Fruit fly (Drosophila melanogaster) whole organism, embryonic: ENCODE results near the gene gish.
A peak's percentile ranks its signal among the peaks of the same experiment; 100 is the strongest.

Source experiments
- CG12219 ChIP-seq: fragments of 200-800 bp; sonication (Bioruptor generic); optimal IDR thresholded peaks from 3 replicates; lab custom pipeline; 2018; ENCODE audit warnings: missing biosample characterization, mild to moderate bottlenecking, missing genetic modification characterization
- CG12236 ChIP-seq: fragments of 200-800 bp; sonication (Bioruptor generic); optimal IDR thresholded peaks from 2 replicates; lab custom pipeline; 2016; ENCODE audit warnings: missing biosample characterization, missing genetic modification characterization
- CG12769 ChIP-seq: fragments of 200-800 bp; sonication (Bioruptor generic); optimal IDR thresholded peaks from 2 replicates; lab custom pipeline; 2019; ENCODE audit warnings: missing biosample characterization, mild to moderate bottlenecking, missing genetic modification characterization, moderate library complexity
- CG13296 ChIP-seq: fragments of 200-800 bp; sonication (Bioruptor generic); optimal IDR thresholded peaks from 3 replicates; lab custom pipeline; 2018; ENCODE audit warnings: missing biosample characterization, mild to moderate bottlenecking, missing genetic modification characterization
- CG17912 ChIP-seq: fragments of 200-800 bp; sonication (Bioruptor generic); optimal IDR thresholded peaks from 2 replicates; lab custom pipeline; 2018; ENCODE audit warnings: missing biosample characterization, mild to moderate bottlenecking, missing genetic modification characterization
- CG30431 ChIP-seq: fragments of 200-800 bp; sonication (Bioruptor generic); optimal IDR thresholded peaks from 2 replicates; lab custom pipeline; 2017; ENCODE audit warnings: missing biosample characterization, missing genetic modification characterization
- CG3726 ChIP-seq: fragments of 200-800 bp; sonication (Bioruptor generic); IDR thresholded peaks from 3 replicates; pipeline ENCODE4, ENCODE4 v1.3.6; 2022; ENCODE audit warnings: missing biosample characterization, missing genetic modification characterization
- CG4282 ChIP-seq: fragments of 200-800 bp; sonication (Bioruptor generic); optimal IDR thresholded peaks from 2 replicates; lab custom pipeline; 2016; ENCODE audit warnings: missing biosample characterization, missing genetic modification characterization
- CG4404 ChIP-seq: fragments of 200-800 bp; sonication (Bioruptor generic); IDR thresholded peaks from 2 replicates; pipeline ENCODE4 v1.3.6; 2022; ENCODE audit warnings: missing biosample characterization, missing genetic modification characterization
- CG6683 ChIP-seq: fragments of 200-800 bp; sonication (Bioruptor generic); optimal IDR thresholded peaks from 2 replicates; lab custom pipeline; 2017; ENCODE audit warnings: missing biosample characterization, mild to moderate bottlenecking, missing genetic modification characterization, missing genetic modification reagents
- CG6765 ChIP-seq: fragments of 200-800 bp; sonication (Bioruptor generic); optimal IDR thresholded peaks from 3 replicates; lab custom pipeline; 2017; ENCODE audit warnings: missing biosample characterization, mild to moderate bottlenecking, missing genetic modification characterization
- CG7786 ChIP-seq: fragments of 200-800 bp; sonication (Bioruptor generic); optimal IDR thresholded peaks from 2 replicates; lab custom pipeline; 2016; ENCODE audit warnings: missing biosample characterization, missing genetic modification characterization
- Dfd ChIP-seq, 2 experiments: fragments of >200 bp; optimal IDR thresholded peaks; 2 replicates each; lab custom pipeline; 2017; ENCODE audit warnings: missing biosample characterization in 2 of 2, missing genetic modification characterization in 2 of 2
- E2f1 ChIP-seq: fragments of 200-800 bp; sonication (Bioruptor generic); IDR thresholded peaks from 2 replicates; pipeline ENCODE4 v1.3.6; 2022; ENCODE audit warnings: missing biosample characterization, missing genetic modification characterization
- Fer1 ChIP-seq: fragments of 200-800 bp; sonication (Bioruptor generic); optimal IDR thresholded peaks from 2 replicates; lab custom pipeline; 2017; ENCODE audit warnings: missing biosample characterization, mild to moderate bottlenecking, missing genetic modification characterization
- Fer3 ChIP-seq: fragments of 200-800 bp; sonication (Bioruptor generic); optimal IDR thresholded peaks from 2 replicates; lab custom pipeline; 2018; ENCODE audit warnings: missing biosample characterization, mild to moderate bottlenecking, missing genetic modification characterization, moderate library complexity
- Hmr ChIP-seq: fragments of 200-800 bp; sonication (Bioruptor generic); optimal IDR thresholded peaks from 3 replicates; lab custom pipeline; 2017; ENCODE audit warnings: mild to moderate bottlenecking, missing biosample characterization, missing genetic modification reagents, missing genetic modification characterization
- MTF-1 ChIP-seq: fragments of 200-800 bp; sonication (Bioruptor generic); optimal IDR thresholded peaks from 2 replicates; lab custom pipeline; 2018; ENCODE audit warnings: missing biosample characterization, mild to moderate bottlenecking, missing genetic modification characterization, borderline replicate concordance
- Med ChIP-seq: fragments of 200-800 bp; sonication (Bioruptor generic); peaks from one replicate; lab custom pipeline; 2016; ENCODE audit warnings: missing biosample characterization, missing genetic modification characterization, mild to moderate bottlenecking, inconsistent platforms, moderate library complexity
- Optix ChIP-seq: fragments of 200-800 bp; sonication (Bioruptor generic); IDR thresholded peaks from 3 replicates; pipeline ENCODE4 v1.3.6; 2022; ENCODE audit warnings: missing biosample characterization, missing genetic modification characterization
- Ptx1 ChIP-seq: fragments of 200-800 bp; sonication (Bioruptor generic); IDR thresholded peaks from 2 replicates; pipeline ENCODE4 v1.3.6; 2022; ENCODE audit warnings: missing biosample characterization, missing genetic modification characterization
- Sox100B ChIP-seq: fragments of 200-800 bp; sonication (Bioruptor generic); optimal IDR thresholded peaks from 3 replicates; lab custom pipeline; 2018; ENCODE audit warnings: missing biosample characterization, mild to moderate bottlenecking, missing genetic modification characterization
- bigmax ChIP-seq: fragments of 200-800 bp; sonication (Bioruptor generic); optimal IDR thresholded peaks from 2 replicates; lab custom pipeline; 2018; ENCODE audit warnings: missing biosample characterization, mild to moderate bottlenecking, missing genetic modification characterization
- cato ChIP-seq: fragments of 200-800 bp; sonication (Bioruptor generic); optimal IDR thresholded peaks from 2 replicates; lab custom pipeline; 2016; ENCODE audit warnings: missing biosample characterization, missing genetic modification characterization, borderline replicate concordance
- danr ChIP-seq: fragments of 200-800 bp; sonication (Bioruptor generic); IDR thresholded peaks from 2 replicates; pipeline ENCODE4 v1.3.6; 2022; ENCODE audit warnings: missing biosample characterization, missing genetic modification characterization
- dpn ChIP-seq, 2 experiments: fragments of 200-800 bp; sonication (Bioruptor generic); optimal IDR thresholded peaks; 3 replicates each; lab custom pipeline; 2016; ENCODE audit warnings: missing biosample characterization in 2 of 2, missing genetic modification characterization in 2 of 2
- hbn ChIP-seq: fragments of 200-800 bp; sonication (Bioruptor generic); IDR thresholded peaks from 2 replicates; pipeline ENCODE4 v1.3.6; 2022; ENCODE audit warnings: missing biosample characterization, missing genetic modification characterization; ENCODE audit not compliant: partially characterized antibody
- kni ChIP-seq: fragments of 200-800 bp; sonication (Bioruptor generic); optimal IDR thresholded peaks from 3 replicates; lab custom pipeline; 2017; ENCODE audit warnings: mild to moderate bottlenecking, missing biosample characterization, missing genetic modification reagents, missing genetic modification characterization
- knrl ChIP-seq: fragments of 200-800 bp; sonication (Bioruptor generic); IDR thresholded peaks from 3 replicates; pipeline ENCODE4 v1.3.6; 2022; ENCODE audit warnings: missing biosample characterization, missing genetic modification characterization; ENCODE audit not compliant: partially characterized antibody
- mld ChIP-seq: fragments of 200-800 bp; sonication (Bioruptor generic); IDR thresholded peaks from 3 replicates; pipeline ENCODE4 v1.3.6; 2022; ENCODE audit warnings: missing biosample characterization, missing genetic modification characterization; ENCODE audit not compliant: partially characterized antibody
- nau ChIP-seq: fragments of 200-800 bp; sonication (Bioruptor generic); optimal IDR thresholded peaks from 3 replicates; lab custom pipeline; 2017; ENCODE audit warnings: missing biosample characterization, mild to moderate bottlenecking, missing genetic modification characterization, missing genetic modification reagents
- nmo ChIP-seq: fragments of 200-800 bp; sonication (Bioruptor generic); optimal IDR thresholded peaks from 2 replicates; lab custom pipeline; 2018; ENCODE audit warnings: missing biosample characterization, mild to moderate bottlenecking, missing genetic modification characterization, moderate library complexity
- onecut ChIP-seq: fragments of 200-800 bp; sonication (Bioruptor generic); IDR thresholded peaks from 2 replicates; pipeline ENCODE4 v1.3.6; 2022; ENCODE audit warnings: missing biosample characterization, missing genetic modification characterization
- otp ChIP-seq: fragments of 200-800 bp; sonication (Bioruptor generic); IDR thresholded peaks from 3 replicates; pipeline ENCODE4, ENCODE4 v1.3.6; 2022; ENCODE audit warnings: missing biosample characterization, missing genetic modification characterization
- pb ChIP-seq: fragments of 200-800 bp; sonication (Bioruptor generic); optimal IDR thresholded peaks from 3 replicates; lab custom pipeline; 2016; ENCODE audit warnings: missing biosample characterization, missing genetic modification characterization
- peb ChIP-seq: fragments of 200-800 bp; sonication (Bioruptor generic); IDR thresholded peaks from 2 replicates; pipeline ENCODE4 v1.3.6; 2022; ENCODE audit warnings: missing biosample characterization, missing genetic modification characterization
- ranshi ChIP-seq: fragments of 200-800 bp; sonication (Bioruptor generic); IDR thresholded peaks from 2 replicates; pipeline ENCODE4 v1.3.6; 2022; ENCODE audit warnings: missing biosample characterization, missing genetic modification characterization
- row ChIP-seq: fragments of 200-800 bp; sonication (Bioruptor generic); IDR thresholded peaks from 3 replicates; pipeline ENCODE4 v1.3.6; 2022; ENCODE audit warnings: missing biosample characterization, missing genetic modification characterization
- sim ChIP-seq: fragments of 200-800 bp; sonication (Bioruptor generic); IDR thresholded peaks from 2 replicates; pipeline ENCODE4 v1.3.6; 2022; ENCODE audit warnings: missing biosample characterization, missing genetic modification characterization
- slbo ChIP-seq: fragments of 200-800 bp; sonication (Bioruptor generic); IDR thresholded peaks from 2 replicates; pipeline ENCODE4 v1.3.6; 2022; ENCODE audit warnings: missing biosample characterization, missing genetic modification characterization
- stwl ChIP-seq: fragments of 200-800 bp; sonication (Bioruptor generic); optimal IDR thresholded peaks from 3 replicates; lab custom pipeline; 2018; ENCODE audit warnings: missing biosample characterization, mild to moderate bottlenecking, missing genetic modification characterization, moderate library complexity
- tna ChIP-seq: fragments of 200-800 bp; sonication (Bioruptor generic); IDR thresholded peaks from 2 replicates; pipeline ENCODE4 v1.3.6; 2022; ENCODE audit warnings: missing biosample characterization, missing genetic modification characterization; ENCODE audit not compliant: partially characterized antibody
- ttk ChIP-seq: fragments of 200-800 bp; sonication (Bioruptor generic); IDR thresholded peaks from 2 replicates; pipeline ENCODE4 v2.1.2; 2022; ENCODE audit warnings: missing biosample characterization, missing genetic modification characterization
- unpg ChIP-seq: fragments of 200-800 bp; sonication (Bioruptor generic); optimal IDR thresholded peaks from 3 replicates; lab custom pipeline; 2018; ENCODE audit warnings: missing biosample characterization, mild to moderate bottlenecking, missing genetic modification characterization, moderate library complexity
- wek ChIP-seq: fragments of 200-800 bp; sonication (Bioruptor generic); optimal IDR thresholded peaks from 3 replicates; lab custom pipeline; 2018; ENCODE audit warnings: missing biosample characterization, mild to moderate bottlenecking, missing genetic modification characterization, moderate library complexity
- yki ChIP-seq: fragments of >200 bp; optimal IDR thresholded peaks from 3 replicates; lab custom pipeline; 2018

gish gene

DNA sequence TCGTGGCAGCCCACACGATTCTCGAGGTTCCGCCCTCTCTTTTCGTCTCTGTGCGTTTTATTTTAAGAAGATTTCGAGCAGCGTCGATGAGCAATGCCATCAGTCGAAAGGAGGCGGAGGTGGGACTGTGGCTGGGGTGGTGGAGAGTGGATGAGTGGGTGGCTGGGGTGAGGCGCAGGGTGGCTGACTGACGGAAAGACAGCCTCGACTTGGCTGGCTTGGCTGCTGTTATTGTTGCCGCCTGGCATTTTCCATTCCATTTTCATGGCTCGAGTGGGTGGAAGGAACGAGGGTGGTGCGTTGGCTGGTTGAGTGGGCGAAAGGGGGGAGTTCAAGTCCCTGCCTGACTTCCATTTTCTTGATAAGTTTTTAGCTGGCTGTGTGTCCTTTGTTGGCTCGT, 16.1 kb upstream of the gish start (continued):
- TF ChIP-seq mld (GFP tag; lab: Robert Waterston, UW) (no peak), ranshi (GFP tag; lab: Robert Waterston, UW) (no peak), otp (0 out of 3 replicates have a peak, but pooled peaks have one; percentile 16), slbo (GFP tag; lab: Robert Waterston, UW) (no peak), CG7786 (GFP tag; lab: Kevin White, UChicago) (no peak), kni (peak; percentile 2), E2f1 (GFP tag; lab: Robert Waterston, UW) (no peak), CG30431 (GFP tag; lab: Kevin White, UChicago) (no peak), CG12236 (no peak), Hmr (no peak), Sox100B (GFP tag; lab: Kevin White, UChicago) (no peak), CG6765 (GFP tag; lab: Kevin White, UChicago) (no peak)

- TF ChIP-seq Dfd (GFP tag; optimal IDR thresholded peaks at IDR 0.05; lab: Kevin White, UChicago) (peak in 1 of 2 experiments; percentile 57), Med (GFP tag; lab: Kevin White, UChicago) (peak; percentile 50), tna (GFP tag; lab: Robert Waterston, UW) (0 out of 2 replicates have a peak, but pooled peaks have one; percentile 20), bigmax (GFP tag; lab: Kevin White, UChicago) (no peak), onecut (no peak)
These were observed 14.9 kb upstream of the gish start for dm6 chr3R:16257346-16257745.

- TF ChIP-seq Ptx1 (GFP tag; lab: Robert Waterston, UW): peak; percentile 72
- TF ChIP-seq CG4282 (GFP tag; lab: Kevin White, UChicago): no peak
- peak; percentile 13; the same call in 1 of the 2 replicates for TF ChIP-seq hbn (GFP tag; lab: Robert Waterston, UW)
- peak; percentile 65 for TF ChIP-seq E2f1 (GFP tag; lab: Robert Waterston, UW)
- peak; percentile 87 for TF ChIP-seq MTF-1 (GFP tag; lab: Kevin White, UChicago)
- peak; percentile 43 for TF ChIP-seq nmo (GFP tag; lab: Kevin White, UChicago)
- TF ChIP-seq CG17912 (GFP tag; lab: Kevin White, UChicago): peak; percentile 93
- peak; percentile 22 for TF ChIP-seq ttk (GFP tag; lab: Robert Waterston, UW)
- no peak for TF ChIP-seq CG12769 (tag; lab: Kevin White, UChicago)
- peak; percentile 73 for TF ChIP-seq CG12219 (GFP tag; lab: Kevin White, UChicago)
- peak; percentile 70 for TF ChIP-seq knrl (GFP tag; lab: Robert Waterston, UW)
- TF ChIP-seq CG13296 (GFP tag; lab: Kevin White, UChicago): no peak
- peak; percentile 60 for TF ChIP-seq Fer1 (GFP tag; lab: Kevin White, UChicago)
- no peak for TF ChIP-seq nau (GFP tag; lab: Kevin White, UChicago)
- peak; percentile 33 for TF ChIP-seq yki (lab: Kevin White, UChicago)
- TF ChIP-seq cato (GFP tag; lab: Kevin White, UChicago): no peak
- no peak for TF ChIP-seq CG6683 (GFP tag; lab: Kevin White, UChicago)
- peak; percentile 45; the same call in 1 of the 2 replicates for TF ChIP-seq sim (GFP tag; lab: Robert Waterston, UW)
- no peak for TF ChIP-seq danr (GFP tag; lab: Robert Waterston, UW)
- peak; percentile 70 for TF ChIP-seq unpg
- TF ChIP-seq Fer3 (tag; lab: Kevin White, UChicago): peak; percentile 69
- TF ChIP-seq Optix (GFP tag; lab: Robert Waterston, UW): peak; percentile 48
- peak; percentile 73 to 78 for TF ChIP-seq dpn (GFP tag; optimal IDR thresholded peaks at IDR 0.05; lab: Kevin White, UChicago)
- TF ChIP-seq peb (GFP tag; lab: Robert Waterston, UW): no peak
- peak; percentile 39 for TF ChIP-seq stwl (tag; lab: Kevin White, UChicago)
- peak; percentile 34; the same call in 1 of the 3 replicates for TF ChIP-seq row
- TF ChIP-seq CG3726: peak; percentile 5; the same call in 1 of the 3 replicates
- TF ChIP-seq wek (GFP tag; lab: Kevin White, UChicago): peak; percentile 63
- no peak for TF ChIP-seq CG4404 (GFP tag; lab: Robert Waterston, UW)
- TF ChIP-seq pb (GFP tag; lab: Kevin White, UChicago): peak; percentile 43
These were observed 11.7 kb upstream of the gish start for dm6 chr3R:16260385-16261169.
